Fruit fly (Drosophila melanogaster): ENCODE measurements around the gene CG13028.

CG13028 gene

DNA sequence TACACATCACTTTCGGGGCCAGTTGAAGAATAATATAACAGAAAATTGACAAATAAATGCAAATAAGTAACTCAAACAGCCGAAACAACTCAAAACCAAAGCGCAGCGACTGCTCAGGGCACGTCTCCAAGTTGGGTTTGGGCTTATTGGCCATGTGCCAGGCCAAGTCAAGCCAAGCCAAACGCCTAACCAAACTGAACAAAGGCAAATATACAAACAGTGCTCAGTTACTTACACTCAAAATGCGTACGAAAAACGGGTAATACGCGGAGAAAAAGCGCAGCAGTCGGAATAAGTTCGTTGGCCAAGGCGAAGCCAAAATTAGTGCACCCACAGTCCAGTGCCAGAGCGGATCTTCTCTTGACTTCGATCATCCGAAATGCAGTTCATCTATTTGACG, at the start of gene CG13028:
Gene CG13028, plus strand, starts transcription at position 301 of the 400 bp plus-strand sequence.
- TF ChIP-seq Hnf4 (GFP tag; optimal IDR thresholded peaks at IDR 0.05) (no peak), foxo (GFP tag; optimal IDR thresholded peaks at IDR 0.05) (no peak), Mio (GFP tag; optimal IDR thresholded peaks at IDR 0.05) (no peak), sv (GFP tag; optimal IDR thresholded peaks at IDR 0.05) (no peak), brk (GFP tag; optimal IDR thresholded peaks at IDR 0.05) (no peak), CG32264 (GFP tag; optimal IDR thresholded peaks at IDR 0.05) (no peak), h (GFP tag; optimal IDR thresholded peaks at IDR 0.05) (no peak), OdsH (GFP tag; optimal IDR thresholded peaks at IDR 0.05) (no peak)

DNA sequence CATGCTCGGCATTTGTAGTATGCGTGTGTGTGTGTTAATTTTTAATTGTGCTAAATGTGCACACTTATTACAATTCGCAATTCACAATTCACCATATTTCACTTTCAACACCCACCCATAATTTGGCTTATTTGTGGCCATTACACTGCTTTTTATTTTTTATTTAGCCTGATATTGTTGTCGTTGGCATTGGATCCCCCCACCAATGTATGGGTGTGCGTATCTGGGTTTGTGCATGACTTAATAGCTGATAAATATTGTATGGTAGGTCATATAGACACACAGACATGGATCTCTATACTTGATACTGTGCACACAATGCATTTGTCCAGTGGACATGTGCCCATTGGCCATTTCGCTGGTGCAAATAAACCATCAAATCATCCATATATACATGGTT, 49.4 kb upstream of the CG13028 start:
- no peak for TF ChIP-seq Sp1 (GFP tag; optimal IDR thresholded peaks at IDR 0.05)

- peak; percentile 81 for TF ChIP-seq Myc (optimal IDR thresholded peaks at IDR 0.05)
- TF ChIP-seq Dif (GFP tag; optimal IDR thresholded peaks at IDR 0.05; ENCODE audit: partially characterized antibody) = peak; percentile 22
- TF ChIP-seq Hr83 (GFP tag; optimal IDR thresholded peaks at IDR 0.05; ENCODE audit: poor library complexity, severe bottlenecking) = no peak
- no peak for TF ChIP-seq Hr78 (GFP tag; optimal IDR thresholded peaks at IDR 0.05)
- peak; percentile 81 for TF ChIP-seq N (GFP tag; optimal IDR thresholded peaks at IDR 0.05)
- TF ChIP-seq Vsx2 (GFP tag; optimal IDR thresholded peaks at IDR 0.05; ENCODE audit: partially characterized antibody) = peak; percentile 60
- TF ChIP-seq Rel (GFP tag; optimal IDR thresholded peaks at IDR 0.05) = no peak
- no peak for TF ChIP-seq Rel (tag; optimal IDR thresholded peaks at IDR 0.05)
- no peak for TF ChIP-seq HLH106 (tag; optimal IDR thresholded peaks at IDR 0.05)
- TF ChIP-seq lola (GFP tag; optimal IDR thresholded peaks at IDR 0.05) = peak; percentile 90
Measured at dm6 chr3L:16875484-16875883, 47.6 kb upstream of the CG13028 start.

DNA sequence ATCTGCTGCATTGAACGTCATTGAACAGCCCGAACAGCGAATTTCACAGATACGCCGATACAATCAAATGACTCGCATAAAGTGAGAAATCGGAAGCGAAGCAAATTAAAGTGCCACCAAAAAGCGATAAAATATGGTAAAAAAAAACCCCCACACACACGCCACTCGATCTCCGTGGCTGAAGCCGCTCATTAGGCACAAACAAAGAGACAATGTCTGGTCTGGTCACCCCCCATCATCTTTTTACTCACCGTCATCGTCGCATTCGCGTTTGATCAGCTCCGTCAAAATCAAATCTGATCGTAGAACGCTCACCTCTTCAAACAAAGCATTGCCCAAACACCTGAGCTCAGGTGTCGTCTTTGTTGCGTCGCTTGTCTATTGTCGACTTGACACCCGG, 47.1 kb upstream of the CG13028 start:
- TF ChIP-seq Abd-B (GFP tag; optimal IDR thresholded peaks at IDR 0.05) (no peak), dl (GFP tag; optimal IDR thresholded peaks at IDR 0.05; ENCODE audit: insufficient read depth in 1 of 2, partially characterized antibody in 2 of 2) (no peak), Hr83 (GFP tag; optimal IDR thresholded peaks at IDR 0.05; ENCODE audit: poor library complexity, severe bottlenecking) (no peak), dsf (GFP tag; optimal IDR thresholded peaks at IDR 0.05; ENCODE audit: borderline replicate concordance) (no peak), CG9705 (GFP tag; optimal IDR thresholded peaks at IDR 0.05) (no peak)

DNA sequence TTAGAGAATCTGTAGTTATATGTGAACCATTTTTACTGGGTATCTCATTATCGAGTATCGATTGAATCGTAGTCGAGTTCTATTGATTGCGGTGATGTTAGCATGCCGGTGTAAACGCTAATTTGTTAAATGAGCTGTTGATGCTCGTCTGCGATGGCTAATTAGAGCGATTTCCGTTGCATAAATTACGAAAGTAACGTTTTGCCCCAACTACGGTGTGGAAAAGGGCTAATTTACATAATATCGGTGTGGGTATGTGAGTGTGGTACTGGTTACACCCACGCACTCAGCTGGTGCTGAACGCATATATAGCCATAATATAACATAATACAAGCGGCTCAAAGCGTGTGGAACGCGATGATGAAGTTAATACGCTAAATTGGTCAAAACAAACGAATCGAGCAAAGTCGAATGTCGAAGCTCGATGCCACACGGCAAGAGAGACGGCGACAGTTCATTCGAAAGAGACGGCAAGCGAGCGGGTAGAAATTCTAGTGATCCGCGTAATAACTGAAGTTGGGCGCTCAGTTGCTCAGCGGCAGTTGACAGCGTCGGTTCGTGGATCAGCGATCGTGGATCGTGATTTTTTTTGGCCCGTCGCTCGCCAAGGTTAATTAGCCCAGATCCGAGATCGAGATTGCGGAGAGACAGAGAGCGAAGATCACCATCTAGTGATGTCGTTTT, 46.1 kb upstream of the CG13028 start, which contains the start of gene CG32170:
Gene CG32170, plus strand, starts transcription at position 525 of the 684 bp plus-strand sequence.
- peak; percentile 42 for TF ChIP-seq Vsx2 (GFP tag; optimal IDR thresholded peaks at IDR 0.05; ENCODE audit: partially characterized antibody)
- TF ChIP-seq Dif (GFP tag; optimal IDR thresholded peaks at IDR 0.05; ENCODE audit: partially characterized antibody) = no peak

DNA sequence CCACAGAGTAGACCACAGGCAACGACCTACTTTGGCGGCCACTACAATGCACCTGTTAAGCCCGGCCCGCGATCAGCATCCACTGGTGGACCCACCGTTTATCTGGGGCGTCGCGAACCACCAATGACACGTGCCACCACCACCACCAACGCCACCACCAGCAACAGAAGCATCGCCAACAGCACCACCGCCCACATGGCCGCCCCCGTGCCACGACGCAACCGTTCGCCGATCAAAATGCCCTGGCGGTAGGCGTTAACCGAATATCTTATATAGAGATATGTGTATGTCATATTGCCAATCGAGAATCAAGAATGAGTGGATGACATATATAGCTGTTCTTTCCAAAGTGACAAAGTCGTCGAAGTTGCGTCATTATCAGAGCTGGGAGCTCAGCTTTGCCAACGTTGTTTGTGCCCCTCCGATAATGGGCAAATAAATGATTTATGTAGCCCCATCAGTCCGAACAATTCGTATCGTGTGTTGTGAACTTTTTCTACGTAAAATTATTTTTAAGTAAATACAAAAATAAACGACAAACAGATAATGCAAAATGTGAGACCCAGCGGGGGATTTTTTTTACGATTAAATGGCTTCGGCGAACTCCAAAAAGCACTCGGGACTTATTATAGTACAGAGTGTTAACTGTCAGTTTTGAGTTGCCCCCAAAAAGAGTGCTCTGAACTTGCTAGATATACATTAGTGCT, 44.1 kb upstream of the CG13028 start:
- no peak for TF ChIP-seq Rel (GFP tag; optimal IDR thresholded peaks at IDR 0.05)
- peak; percentile 93 for TF ChIP-seq Rel (tag; optimal IDR thresholded peaks at IDR 0.05)
- no peak for TF ChIP-seq GATAd (GFP tag; optimal IDR thresholded peaks at IDR 0.05)
- no peak for TF ChIP-seq rgr (GFP tag; optimal IDR thresholded peaks at IDR 0.05)
- TF ChIP-seq N (GFP tag; optimal IDR thresholded peaks at IDR 0.05) = no peak

DNA sequence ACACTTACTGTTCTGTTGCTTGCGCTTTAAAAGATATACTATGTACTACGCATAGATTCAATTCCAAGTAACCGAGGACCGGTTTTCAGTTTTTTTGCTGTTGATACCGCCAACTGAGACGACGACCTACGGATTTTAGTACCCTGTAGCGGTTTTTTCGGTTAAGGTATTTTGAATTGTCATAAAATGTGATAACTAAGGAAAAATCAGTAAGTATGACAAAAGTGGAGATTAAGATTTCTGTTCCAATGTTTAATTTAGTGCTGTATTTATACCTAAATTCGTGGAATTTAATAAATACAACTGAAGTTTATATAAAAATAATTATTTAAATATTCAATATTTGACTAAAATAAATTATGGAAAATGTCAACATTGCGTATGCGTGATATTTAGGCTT, 42.0 kb upstream of the CG13028 start:
- no peak for TF ChIP-seq ey (GFP tag; optimal IDR thresholded peaks at IDR 0.05)
- no peak for TF ChIP-seq dsf (GFP tag; optimal IDR thresholded peaks at IDR 0.05; ENCODE audit: borderline replicate concordance)
- TF ChIP-seq usp (GFP tag; optimal IDR thresholded peaks at IDR 0.05) = no peak
- TF ChIP-seq tai (GFP tag; optimal IDR thresholded peaks at IDR 0.05) = no peak
- TF ChIP-seq Mio (GFP tag; optimal IDR thresholded peaks at IDR 0.05) = no peak
- TF ChIP-seq Dfd (GFP tag; optimal IDR thresholded peaks at IDR 0.05) = no peak
- no peak for TF ChIP-seq Hnf4 (GFP tag; optimal IDR thresholded peaks at IDR 0.05)
- TF ChIP-seq Abd-B (GFP tag; optimal IDR thresholded peaks at IDR 0.05) = no peak
- TF ChIP-seq br (GFP tag; optimal IDR thresholded peaks at IDR 0.05) = no peak
- no peak for TF ChIP-seq jim (GFP tag; optimal IDR thresholded peaks at IDR 0.05)
- no peak for TF ChIP-seq Rel (GFP tag; optimal IDR thresholded peaks at IDR 0.05)
- no peak for TF ChIP-seq Rel (tag; optimal IDR thresholded peaks at IDR 0.05)

All from whole organism, wandering third instar larva.